Worm (Caenorhabditis elegans): ENCODE measurements around the gene znf-474.

Gene znf-474

ce11 chrX:12146453-12147085 lies 3.2 kb upstream of the znf-474 start, which contains the start of gene pycr-1:
Gene pycr-1 (plus strand): TSS chrX:12146832.
- TF ChIP-seq unc-62 (GFP tag; optimal IDR thresholded peaks at IDR 0.05) = no peak

DNA sequence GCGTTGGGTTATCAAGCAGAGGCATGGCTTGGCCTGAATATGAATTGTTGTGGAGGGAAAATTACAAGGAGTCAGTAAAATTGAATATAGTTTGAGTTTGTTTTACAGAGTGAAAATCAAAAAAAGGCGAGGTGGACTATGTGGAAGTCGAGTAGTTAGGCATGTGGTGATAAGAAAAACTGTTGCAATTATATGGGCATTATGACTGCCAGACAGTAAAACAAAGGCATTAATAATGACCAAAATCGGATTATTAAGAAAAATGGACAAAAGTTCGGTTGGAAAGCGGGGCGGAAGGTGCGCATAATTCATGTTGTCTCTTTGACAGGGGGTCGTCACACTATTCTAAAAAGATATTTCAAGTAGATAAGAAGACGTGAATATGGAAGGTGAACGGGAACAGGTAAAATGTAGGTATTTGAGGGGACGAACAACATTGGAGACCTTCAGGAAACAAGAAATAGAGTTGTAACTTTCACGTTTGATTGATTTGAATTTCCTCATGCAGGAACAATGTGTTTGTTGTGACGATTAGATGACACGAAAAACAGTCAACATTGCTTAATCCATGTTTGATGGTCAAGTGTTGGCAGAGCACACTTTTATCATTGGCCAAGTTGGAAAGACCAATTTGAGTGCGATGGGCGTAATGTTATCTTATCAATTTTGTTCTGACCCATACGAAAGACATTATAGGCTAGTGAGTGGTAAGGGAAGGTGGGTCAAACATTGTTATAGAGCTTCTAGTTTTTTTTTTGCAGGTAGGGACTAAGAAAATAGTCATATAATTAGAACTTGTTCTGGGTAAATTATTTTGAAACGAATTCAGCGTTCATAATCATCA lies 4.6 kb downstream of the znf-474 start, which contains the start of gene mfsd-11:
mfsd-11 (minus strand) TSS at position 51 of the 844 bp plus-strand sequence.
- TF ChIP-seq unc-62 (GFP tag; optimal IDR thresholded peaks at IDR 0.05) = no peak

DNA sequence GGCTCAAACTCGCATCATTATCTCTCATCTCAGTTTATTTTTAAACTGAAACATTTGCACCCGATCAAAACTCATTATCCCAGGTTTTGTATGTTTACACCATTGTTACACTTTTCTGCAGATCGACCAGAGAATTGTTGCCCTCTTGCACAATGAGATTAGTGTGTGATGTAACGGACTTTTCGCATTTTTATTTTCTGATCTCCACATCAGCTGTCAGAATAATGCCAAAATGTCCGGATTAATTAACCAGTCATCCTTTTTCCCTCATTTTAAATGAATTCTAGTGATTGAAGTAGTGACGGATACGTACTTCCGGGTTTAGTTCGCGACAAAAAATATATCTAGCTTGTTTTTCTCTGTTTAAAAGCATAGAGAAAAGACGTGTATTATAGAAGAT lies 8.9 kb downstream of the znf-474 start:
- no peak for TF ChIP-seq unc-62 (GFP tag; optimal IDR thresholded peaks at IDR 0.05)

ce11 chrX:12160002-12160690 lies 10.4 kb downstream of the znf-474 start, which contains the start of gene F57G12.2:
Gene F57G12.2 (minus strand): TSS chrX:12160052.
- no peak for TF ChIP-seq unc-62 (GFP tag; optimal IDR thresholded peaks at IDR 0.05)

DNA sequence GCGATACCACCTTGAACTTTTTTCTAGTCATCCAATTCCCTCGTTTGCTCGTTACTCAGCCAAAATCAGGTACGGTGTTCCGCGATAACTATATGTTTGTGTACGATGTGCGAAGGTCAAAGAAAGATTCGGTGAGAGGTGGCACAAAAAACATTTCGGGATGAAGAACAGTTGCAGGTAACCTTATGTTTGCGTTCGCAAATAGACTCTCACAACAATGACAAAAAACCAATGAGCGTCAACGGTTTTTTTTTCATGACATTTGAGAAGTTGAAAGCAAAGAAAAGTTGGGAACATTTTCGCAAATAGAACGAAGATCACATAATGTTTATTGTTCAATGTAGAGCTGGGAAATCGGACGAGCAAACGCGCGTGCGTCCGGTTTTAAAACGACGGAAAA lies 12.9 kb downstream of the znf-474 start:
- TF ChIP-seq unc-62 (GFP tag; optimal IDR thresholded peaks at IDR 0.05) = no peak

DNA sequence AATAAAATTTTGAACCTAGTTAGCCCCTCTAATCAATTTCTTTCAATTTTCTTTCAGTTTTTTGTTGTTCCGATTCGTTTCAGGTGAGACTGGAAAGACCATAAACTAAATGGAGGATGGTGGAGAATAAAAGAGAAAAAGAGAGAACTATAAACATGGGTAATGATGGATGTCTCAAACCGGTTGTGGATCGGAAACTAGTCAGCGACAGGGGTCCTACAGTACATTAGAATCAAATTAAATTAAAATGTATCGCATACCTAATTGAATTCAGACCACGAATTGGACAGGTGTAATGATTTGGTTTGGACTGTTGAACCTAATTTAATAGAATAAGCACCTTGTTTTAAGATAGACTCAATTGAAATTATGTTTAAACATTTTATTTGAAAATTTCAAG lies 14.3 kb downstream of the znf-474 start:
- no peak for TF ChIP-seq unc-62 (GFP tag; optimal IDR thresholded peaks at IDR 0.05)

DNA sequence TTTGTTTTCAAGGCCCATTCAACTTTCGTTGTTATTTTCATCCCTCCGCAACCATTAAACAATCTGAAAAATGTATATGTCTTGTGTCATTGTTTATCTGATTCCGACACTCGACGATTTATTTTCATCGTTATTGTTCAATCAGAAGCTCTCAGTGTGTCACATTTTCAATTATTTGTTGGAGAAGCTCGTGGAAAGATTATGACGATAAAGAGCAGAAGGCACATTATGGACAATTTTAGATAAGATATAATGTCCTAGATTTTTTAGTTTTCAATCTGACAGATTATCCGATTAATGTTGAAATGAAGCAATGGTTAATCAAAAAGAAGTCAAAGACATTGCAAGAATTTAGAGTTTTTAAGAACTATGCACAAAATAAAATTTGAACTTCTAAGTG lies 15.2 kb downstream of the znf-474 start:
- no peak for TF ChIP-seq unc-62 (GFP tag; optimal IDR thresholded peaks at IDR 0.05)

DNA sequence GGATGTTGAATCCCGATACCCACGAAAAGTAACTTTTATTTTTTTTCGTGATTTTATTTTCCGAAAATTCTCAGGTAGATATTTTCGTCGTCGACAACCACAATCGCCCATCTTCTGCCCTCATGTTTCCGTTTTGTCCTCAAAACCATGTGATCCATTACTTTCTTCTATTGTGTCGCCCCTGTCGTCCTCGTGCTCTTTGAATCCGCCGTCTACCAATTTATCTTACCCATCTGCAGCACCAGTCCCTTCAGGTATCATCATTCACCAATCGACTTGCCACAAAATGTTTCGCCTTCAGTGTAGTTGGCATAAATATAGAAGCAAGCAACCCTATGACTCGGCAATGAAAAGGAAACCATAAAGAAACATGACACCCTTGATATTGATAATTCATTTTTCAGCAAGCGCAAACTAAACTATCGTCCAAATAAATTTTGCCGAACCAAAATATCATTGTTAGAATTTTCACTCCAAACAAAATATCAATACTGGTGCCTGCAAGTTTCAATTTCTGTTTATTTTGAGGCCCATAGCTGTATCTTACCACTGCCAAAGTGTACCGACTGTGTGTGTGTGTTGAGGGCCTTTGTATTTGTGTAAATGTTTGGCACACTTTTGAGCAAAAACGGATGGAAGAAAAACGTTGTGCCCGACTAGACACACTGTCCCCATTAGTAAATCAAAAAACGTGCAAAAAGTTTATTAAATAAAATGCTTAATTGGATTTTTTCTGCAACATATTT lies 18.1 kb downstream of the znf-474 start:
- TF ChIP-seq unc-62 (GFP tag; optimal IDR thresholded peaks at IDR 0.05) = no peak

DNA sequence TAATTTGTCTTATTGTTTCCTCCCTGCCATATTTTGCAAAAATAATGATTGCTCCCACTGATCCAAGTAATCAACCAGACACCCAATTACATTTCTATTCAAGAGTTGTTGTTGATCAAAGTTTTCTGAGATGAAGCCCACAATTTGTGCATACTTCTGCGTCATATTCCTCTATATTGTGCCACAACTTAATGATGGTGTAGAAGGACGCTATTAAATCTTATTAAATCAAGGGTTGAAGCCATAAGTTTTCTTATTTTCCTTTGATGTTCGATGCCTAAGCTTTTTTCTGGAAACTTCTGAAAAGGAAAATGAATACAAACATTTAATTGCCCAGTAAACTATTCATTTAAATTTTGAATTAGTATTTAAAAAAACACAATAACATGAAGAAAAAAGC lies 19.0 kb downstream of the znf-474 start:
- TF ChIP-seq unc-62 (GFP tag; optimal IDR thresholded peaks at IDR 0.05) = no peak

- no peak for TF ChIP-seq unc-62 (GFP tag; optimal IDR thresholded peaks at IDR 0.05)
Measured at ce11 chrX:12169390-12169789, 19.7 kb downstream of the znf-474 start.

ce11 chrX:12171631-12172348 lies 22.1 kb downstream of the znf-474 start, which contains the start of gene F57G12.1:
Gene F57G12.1 (minus strand): TSS chrX:12171681.
- no peak for TF ChIP-seq unc-62 (GFP tag; optimal IDR thresholded peaks at IDR 0.05)

DNA sequence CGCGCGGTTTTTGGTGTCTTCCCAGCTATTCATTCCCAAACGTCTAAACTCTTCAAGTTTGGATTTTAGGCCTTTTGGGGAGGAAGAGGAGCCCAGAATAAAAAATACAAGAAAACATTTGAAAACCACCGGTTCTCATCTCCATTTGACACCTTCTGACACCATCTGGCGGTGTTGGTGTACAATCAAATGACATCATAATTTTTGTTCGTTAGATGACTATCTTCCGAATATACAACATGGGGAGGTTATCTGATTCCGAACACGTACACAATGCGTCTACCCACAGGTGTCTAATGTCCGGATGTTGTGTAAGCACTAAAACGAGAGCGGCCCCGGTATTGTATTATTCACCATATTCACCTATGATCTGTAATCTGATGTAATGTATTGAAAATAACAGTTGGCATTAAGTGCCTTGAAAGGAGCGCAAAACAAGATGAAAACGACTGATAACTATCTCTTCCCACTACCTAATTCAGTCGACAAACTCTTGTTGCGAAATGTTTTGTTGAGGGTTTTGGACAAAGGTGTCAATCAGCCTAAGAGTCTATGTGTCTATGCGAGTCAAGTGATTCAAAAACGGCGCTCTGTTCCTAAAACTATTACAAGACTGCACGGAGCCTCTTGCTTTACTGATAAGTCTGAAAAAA lies 22.9 kb downstream of the znf-474 start:
- no peak for TF ChIP-seq unc-62 (GFP tag; optimal IDR thresholded peaks at IDR 0.05)

DNA sequence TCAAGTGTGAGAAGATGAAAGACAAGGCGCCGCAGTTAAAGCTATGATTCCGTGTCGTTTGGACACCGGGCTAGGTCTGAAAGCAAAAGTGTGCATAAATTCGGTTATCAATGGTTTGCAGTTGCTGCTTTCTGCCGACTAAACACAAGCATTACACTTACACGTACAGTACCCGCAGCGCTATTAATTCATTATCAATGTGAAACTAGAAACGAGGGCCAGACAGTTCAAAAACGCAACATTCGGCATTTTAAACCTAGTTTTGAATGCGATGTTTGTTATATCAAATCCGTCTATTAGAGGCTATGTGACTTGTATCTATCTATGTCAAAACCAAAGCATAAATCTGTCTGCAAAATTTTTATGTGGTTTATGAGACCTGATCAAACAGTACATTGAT lies 24.3 kb downstream of the znf-474 start:
- no peak for TF ChIP-seq unc-62 (GFP tag; optimal IDR thresholded peaks at IDR 0.05)

- no peak for TF ChIP-seq unc-62 (GFP tag; optimal IDR thresholded peaks at IDR 0.05)
Measured at ce11 chrX:12174686-12175404, 25.1 kb downstream of the znf-474 start.
